Worm (Caenorhabditis elegans) whole organism, early embryonic: ENCODE measurements around the gene folt-3.

ENCODE experiments used
- B0310.2 ChIP-seq: sonication (generic microtip); optimal IDR thresholded peaks from 2 replicates; lab custom pipeline; 2016; ENCODE audit warnings: mild to moderate bottlenecking, missing genetic modification characterization, missing compliant biosample characterization
- F13C5.2 ChIP-seq: sonication (generic microtip); optimal IDR thresholded peaks from 2 replicates; lab custom pipeline; 2017; ENCODE audit warnings: mild to moderate bottlenecking, missing genetic modification characterization, inconsistent platforms, missing compliant biosample characterization
- aly-1 ChIP-seq: sonication (generic microtip); optimal IDR thresholded peaks from 2 replicates; lab custom pipeline; 2016; ENCODE audit warnings: missing genetic modification characterization, missing compliant biosample characterization
- ama-1 ChIP-seq: fragments of 150-350 bp; optimal IDR thresholded peaks from 2 replicates; lab custom pipeline; 2014
- ceh-13 ChIP-seq: fragments of 200-800 bp; sonication (Bioruptor generic); optimal IDR thresholded peaks from 2 replicates; lab custom pipeline; 2018; ENCODE audit warnings: mild to moderate bottlenecking, missing genetic modification characterization, missing compliant biosample characterization
- ceh-36 ChIP-seq: sonication (generic microtip); optimal IDR thresholded peaks from 2 replicates; lab custom pipeline; 2016; ENCODE audit warnings: missing genetic modification characterization, inconsistent platforms, missing compliant biosample characterization
- ets-7 ChIP-seq: sonication (generic microtip); optimal IDR thresholded peaks from 2 replicates; lab custom pipeline; 2016; ENCODE audit warnings: missing genotype, missing genetic modification characterization, missing compliant biosample characterization
- flt-1 ChIP-seq: fragments of 200-800 bp; sonication (Bioruptor generic); IDR thresholded peaks from 2 replicates; pipeline ENCODE4 v1.3.6; 2022; ENCODE audit warnings: missing genetic modification characterization, missing compliant biosample characterization
- hmbx-1 ChIP-seq: sonication (generic microtip); optimal IDR thresholded peaks from 2 replicates; lab custom pipeline; 2016; ENCODE audit warnings: mild to moderate bottlenecking, missing genetic modification characterization, missing compliant biosample characterization
- hmg-4 ChIP-seq: fragments of 200-800 bp; sonication (Bioruptor generic); optimal IDR thresholded peaks from 2 replicates; lab custom pipeline; 2018; ENCODE audit warnings: mild to moderate bottlenecking, missing genetic modification characterization, missing compliant biosample characterization
- hnd-1 ChIP-seq: sonication (generic microtip); optimal IDR thresholded peaks from 2 replicates; lab custom pipeline; 2016; ENCODE audit warnings: missing genetic modification characterization, missing compliant biosample characterization
- pes-1 ChIP-seq: fragments of 200-800 bp; sonication (Bioruptor generic); IDR thresholded peaks from 2 replicates; pipeline ENCODE4 v1.3.6; 2022; ENCODE audit warnings: missing genetic modification reagents, missing genetic modification characterization, missing compliant biosample characterization
- scrt-1 ChIP-seq: fragments of 200-800 bp; sonication (Bioruptor generic); IDR thresholded peaks from 2 replicates; pipeline ENCODE4 v1.3.6; 2022; ENCODE audit warnings: missing genetic modification characterization, missing compliant biosample characterization
- sea-1 ChIP-seq: fragments of 200-800 bp; sonication (Bioruptor generic); conservative IDR thresholded peaks from 2 replicates; pipeline ENCODE4 v1.3.6; 2022; ENCODE audit warnings: missing genetic modification characterization, missing compliant biosample characterization
- tbx-11 ChIP-seq: fragments of 200-800 bp; sonication (Bioruptor generic); IDR thresholded peaks from 2 replicates; pipeline ENCODE4 v1.3.6; 2022; ENCODE audit warnings: missing genetic modification characterization, missing compliant biosample characterization
- tbx-37 ChIP-seq: fragments of 200-800 bp; sonication (Bioruptor generic); conservative IDR thresholded peaks from 2 replicates; pipeline ENCODE4 v1.3.6; 2022; ENCODE audit warnings: missing genetic modification reagents, missing genetic modification characterization, missing compliant biosample characterization
- tra-4 ChIP-seq: sonication (generic microtip); optimal IDR thresholded peaks from 2 replicates; lab custom pipeline; 2017; ENCODE audit warnings: missing genetic modification characterization, missing compliant biosample characterization

folt-3 gene

ce11 chrV:7609698-7610420 is at the start of gene folt-3, which contains the start of gene clec-214:
TSS of gene folt-3 (minus strand) at chrV:7609748.
TSS of gene clec-214 (plus strand) at chrV:7610370.
- TF ChIP-seq ets-7 (tag; lab: Kevin White, UChicago) (no peak), tbx-37 (GFP tag; lab: Robert Waterston, UW) (no peak), ceh-36 (tag; lab: Kevin White, UChicago) (no peak), tra-4 (no peak), tbx-11 (no peak), hmbx-1 (no peak), hnd-1 (no peak), B0310.2 (tag; lab: Kevin White, UChicago) (no peak), sea-1 (GFP tag; lab: Robert Waterston, UW) (no peak), aly-1 (no peak), F13C5.2 (tag; lab: Kevin White, UChicago) (no peak), pes-1 (GFP tag; lab: Robert Waterston, UW) (no peak), ama-1 (no peak)

DNA sequence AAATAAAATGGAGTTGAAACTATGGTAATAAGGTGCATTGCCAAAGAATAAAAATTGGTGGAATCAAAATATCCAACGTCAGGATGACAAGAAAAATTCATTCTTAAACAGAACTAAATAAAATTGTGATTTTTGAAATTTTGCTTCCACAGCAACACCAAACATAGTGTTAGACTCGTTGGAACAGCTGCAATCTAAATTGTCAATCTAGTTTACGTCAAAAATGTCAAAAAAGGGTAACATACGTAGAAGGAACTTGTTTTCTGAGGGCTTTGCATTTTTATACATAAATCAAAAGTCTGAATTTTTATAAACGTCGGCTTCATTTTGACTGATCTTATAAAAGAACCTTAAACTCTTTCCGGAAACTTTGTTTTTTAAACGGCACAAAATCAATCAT is 44.0 kb upstream of the folt-3 start, which contains the start of gene srh-200:
Gene srh-200, minus strand, starts transcription at position 101 of the 400 bp plus-strand sequence.
- TF ChIP-seq scrt-1 (GFP tag; lab: Robert Waterston, UW) (no peak), tra-4 (no peak), hnd-1 (no peak), hmg-4 (GFP tag; lab: Kevin White, UChicago) (no peak), flt-1 (GFP tag; lab: Robert Waterston, UW) (no peak), ceh-36 (tag; lab: Kevin White, UChicago) (no peak), tbx-11 (no peak), hmbx-1 (no peak), aly-1 (no peak), B0310.2 (tag; lab: Kevin White, UChicago) (no peak), F13C5.2 (tag; lab: Kevin White, UChicago) (no peak), pes-1 (GFP tag; lab: Robert Waterston, UW) (no peak), ets-7 (tag; lab: Kevin White, UChicago) (no peak)

ce11 chrV:7651757-7652156 is 42.2 kb upstream of the folt-3 start, which contains the start of gene srh-234:
TSS of gene srh-234 (minus strand) at chrV:7651857.
- TF ChIP-seq tbx-37 (GFP tag; lab: Robert Waterston, UW), result no peak
- no peak for TF ChIP-seq hmg-4 (GFP tag; lab: Kevin White, UChicago)
- TF ChIP-seq aly-1, result no peak
- no peak for TF ChIP-seq ceh-13 (GFP tag; lab: Kevin White, UChicago)
- TF ChIP-seq flt-1 (GFP tag; lab: Robert Waterston, UW), result no peak
- TF ChIP-seq pes-1 (GFP tag; lab: Robert Waterston, UW), result no peak
- TF ChIP-seq sea-1 (GFP tag; lab: Robert Waterston, UW), result no peak
- TF ChIP-seq hnd-1, result no peak
- no peak for TF ChIP-seq ceh-36 (tag; lab: Kevin White, UChicago)
- TF ChIP-seq ama-1, result no peak
- no peak for TF ChIP-seq tbx-11
- no peak for TF ChIP-seq hmbx-1
- TF ChIP-seq tra-4, result no peak
- TF ChIP-seq ets-7 (tag; lab: Kevin White, UChicago), result no peak

DNA sequence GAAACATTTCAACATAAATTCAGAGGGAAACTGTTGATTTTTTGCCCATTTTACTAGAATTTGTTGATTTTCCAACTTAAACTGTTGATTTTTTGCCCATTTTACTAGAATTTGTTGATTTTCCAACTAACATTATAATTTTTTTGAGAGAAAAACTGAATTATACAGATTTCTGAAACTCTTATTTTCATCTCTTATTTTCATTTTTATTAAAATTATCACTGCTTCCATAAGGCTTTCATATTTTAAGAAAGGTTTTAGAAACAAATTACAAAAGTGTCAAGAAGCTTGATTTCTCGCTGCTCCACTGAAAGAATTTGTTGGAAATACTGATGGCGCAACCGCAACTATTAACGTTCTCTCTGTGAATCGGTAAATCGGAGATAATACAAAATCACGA is 40.4 kb upstream of the folt-3 start:
- TF ChIP-seq F13C5.2 (tag; lab: Kevin White, UChicago), result no peak
- no peak for TF ChIP-seq ets-7 (tag; lab: Kevin White, UChicago)
- TF ChIP-seq hmbx-1, result no peak
- no peak for TF ChIP-seq hmg-4 (GFP tag; lab: Kevin White, UChicago)
- no peak for TF ChIP-seq sea-1 (GFP tag; lab: Robert Waterston, UW)
- TF ChIP-seq ceh-13 (GFP tag; lab: Kevin White, UChicago), result no peak
- TF ChIP-seq pes-1 (GFP tag; lab: Robert Waterston, UW), result no peak
- TF ChIP-seq hnd-1, result no peak
- TF ChIP-seq tbx-11, result no peak
- TF ChIP-seq aly-1, result no peak
- no peak for TF ChIP-seq B0310.2 (tag; lab: Kevin White, UChicago)
- no peak for TF ChIP-seq ama-1
- TF ChIP-seq ceh-36 (tag; lab: Kevin White, UChicago), result no peak
- no peak for TF ChIP-seq tbx-37 (GFP tag; lab: Robert Waterston, UW)
- no peak for TF ChIP-seq scrt-1 (GFP tag; lab: Robert Waterston, UW)
- no peak for TF ChIP-seq flt-1 (GFP tag; lab: Robert Waterston, UW)
- no peak for TF ChIP-seq tra-4

DNA sequence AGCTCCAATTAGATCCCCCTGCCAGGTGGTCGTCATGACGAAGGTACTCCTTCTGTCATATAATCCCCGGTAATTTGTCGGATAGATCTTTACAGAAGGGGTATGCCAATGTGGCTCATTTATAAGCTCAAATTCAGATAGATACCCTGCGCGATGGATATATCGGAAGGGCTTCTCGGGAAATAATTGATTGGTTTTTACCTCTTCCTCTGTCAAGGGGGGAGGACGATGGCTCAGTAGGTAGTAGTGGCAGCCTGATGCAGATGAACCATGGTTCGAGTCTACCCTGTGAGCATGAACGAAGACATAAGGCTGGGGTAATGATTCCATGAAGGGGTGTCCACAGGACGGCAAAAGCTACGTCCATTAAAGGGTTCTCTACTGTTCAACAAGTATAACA is 37.6 kb upstream of the folt-3 start:
- TF ChIP-seq sea-1 (GFP tag; lab: Robert Waterston, UW), result no peak
- TF ChIP-seq tbx-37 (GFP tag; lab: Robert Waterston, UW), result no peak
- TF ChIP-seq B0310.2 (tag; lab: Kevin White, UChicago), result no peak
- no peak for TF ChIP-seq ceh-13 (GFP tag; lab: Kevin White, UChicago)
- TF ChIP-seq ama-1, result no peak
- TF ChIP-seq F13C5.2 (tag; lab: Kevin White, UChicago), result no peak
- no peak for TF ChIP-seq hmg-4 (GFP tag; lab: Kevin White, UChicago)
- no peak for TF ChIP-seq tbx-11
- TF ChIP-seq pes-1 (GFP tag; lab: Robert Waterston, UW), result no peak
- TF ChIP-seq ets-7 (tag; lab: Kevin White, UChicago), result no peak
- TF ChIP-seq hnd-1, result no peak
- no peak for TF ChIP-seq tra-4
- TF ChIP-seq scrt-1 (GFP tag; lab: Robert Waterston, UW), result no peak
- TF ChIP-seq flt-1 (GFP tag; lab: Robert Waterston, UW), result no peak

DNA sequence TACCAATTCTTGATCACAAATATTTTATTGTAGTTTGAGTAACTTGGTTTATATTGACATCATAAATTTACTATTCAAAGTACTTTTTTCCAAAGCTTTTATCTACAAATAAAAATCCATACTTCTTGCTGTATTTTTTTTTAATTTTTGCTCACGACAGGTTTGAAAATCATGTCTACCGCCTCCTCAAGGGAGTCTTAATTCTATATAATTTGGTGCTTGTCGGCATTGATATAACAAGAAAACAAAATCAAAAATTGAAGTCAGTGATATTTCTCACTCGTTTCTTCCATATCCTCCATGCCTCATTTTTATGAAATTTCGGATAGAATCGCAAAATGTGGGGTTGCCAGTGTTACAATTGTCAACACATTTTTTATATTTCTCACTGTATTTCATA is 35.9 kb upstream of the folt-3 start, which contains the start of gene str-47:
Gene str-47, plus strand, starts transcription at position 301 of the 400 bp plus-strand sequence.
- no peak for TF ChIP-seq ama-1

ce11 chrV:7643416-7643815 is 33.9 kb upstream of the folt-3 start, which contains the start of gene F07C4.11:
TSS of gene F07C4.11 (minus strand) at chrV:7643516.
- TF ChIP-seq ama-1 (no peak), tbx-37 (GFP tag; lab: Robert Waterston, UW) (no peak), ets-7 (tag; lab: Kevin White, UChicago) (no peak), hmg-4 (GFP tag; lab: Kevin White, UChicago) (no peak), aly-1 (no peak), F13C5.2 (tag; lab: Kevin White, UChicago) (no peak), ceh-36 (tag; lab: Kevin White, UChicago) (no peak), tra-4 (no peak), ceh-13 (GFP tag; lab: Kevin White, UChicago) (no peak), B0310.2 (tag; lab: Kevin White, UChicago) (no peak), hnd-1 (no peak), flt-1 (GFP tag; lab: Robert Waterston, UW) (no peak), scrt-1 (GFP tag; lab: Robert Waterston, UW) (no peak), tbx-11 (no peak), pes-1 (GFP tag; lab: Robert Waterston, UW) (no peak), hmbx-1 (no peak), sea-1 (GFP tag; lab: Robert Waterston, UW) (no peak)
